Fruit fly (Drosophila melanogaster) Kc167 (cell line): Measurements from ENCODE around the gene CG33177.

ENCODE experiments used
- Myc ChIP-seq: fragments of >200 bp; optimal IDR thresholded peaks from 2 replicates; lab custom pipeline; 2017; ENCODE audit warnings: missing external identifiers
- Sin3A ChIP-seq: fragments of >200 bp; optimal IDR thresholded peaks from 2 replicates; lab custom pipeline; 2018; ENCODE audit warnings: missing external identifiers
- h ChIP-seq: fragments of >200 bp; optimal IDR thresholded peaks from 3 replicates; lab custom pipeline; 2018; ENCODE audit warnings: missing external identifiers
- insv ChIP-seq: fragments of >200 bp; optimal IDR thresholded peaks from 3 replicates; lab custom pipeline; 2018; ENCODE audit warnings: missing external identifiers
- psq ChIP-seq: fragments of >200 bp; optimal IDR thresholded peaks from 2 replicates; lab custom pipeline; 2017; ENCODE audit warnings: missing external identifiers
- ttk ChIP-seq: sonication (Bioruptor generic); optimal IDR thresholded peaks from 2 replicates; lab custom pipeline; 2017; ENCODE audit warnings: missing external identifiers

CG33177 gene

DNA sequence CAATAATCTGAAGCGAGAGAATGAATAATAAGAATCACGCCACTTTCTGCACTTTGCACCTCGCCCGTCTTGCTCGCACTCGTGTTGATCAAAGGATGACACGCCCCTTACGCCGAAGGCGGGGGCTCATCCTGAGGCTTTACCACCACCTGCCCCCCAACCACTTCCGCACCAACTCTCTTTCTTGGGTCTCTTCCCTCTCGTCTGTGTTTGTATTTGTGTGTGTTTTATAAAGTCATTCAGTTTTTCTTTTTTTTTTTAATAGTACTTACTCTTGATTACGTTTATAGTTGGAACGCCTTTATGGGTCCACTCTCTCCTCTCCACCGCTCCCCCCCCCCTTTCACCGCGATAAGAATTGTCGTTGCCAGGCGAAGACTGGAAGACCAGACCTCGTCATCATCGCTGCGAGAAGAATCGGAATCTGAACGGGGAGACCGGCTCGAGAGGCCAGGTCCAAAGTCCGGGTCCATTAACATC, 11.7 kb upstream of the CG33177 start:
- TF ChIP-seq h (no peak), Sin3A (no peak), Myc (no peak), psq (lab: Kevin White, UChicago) (no peak), insv (no peak), ttk (lab: Kevin White, UChicago) (no peak)

- TF ChIP-seq Myc = no peak
- no peak for TF ChIP-seq psq (lab: Kevin White, UChicago)
- no peak for TF ChIP-seq h
- TF ChIP-seq Sin3A = no peak
- TF ChIP-seq insv = no peak
- no peak for TF ChIP-seq ttk (lab: Kevin White, UChicago)
Observed at dm6 chrX:15070137-15070536, 11.0 kb upstream of the CG33177 start.

DNA sequence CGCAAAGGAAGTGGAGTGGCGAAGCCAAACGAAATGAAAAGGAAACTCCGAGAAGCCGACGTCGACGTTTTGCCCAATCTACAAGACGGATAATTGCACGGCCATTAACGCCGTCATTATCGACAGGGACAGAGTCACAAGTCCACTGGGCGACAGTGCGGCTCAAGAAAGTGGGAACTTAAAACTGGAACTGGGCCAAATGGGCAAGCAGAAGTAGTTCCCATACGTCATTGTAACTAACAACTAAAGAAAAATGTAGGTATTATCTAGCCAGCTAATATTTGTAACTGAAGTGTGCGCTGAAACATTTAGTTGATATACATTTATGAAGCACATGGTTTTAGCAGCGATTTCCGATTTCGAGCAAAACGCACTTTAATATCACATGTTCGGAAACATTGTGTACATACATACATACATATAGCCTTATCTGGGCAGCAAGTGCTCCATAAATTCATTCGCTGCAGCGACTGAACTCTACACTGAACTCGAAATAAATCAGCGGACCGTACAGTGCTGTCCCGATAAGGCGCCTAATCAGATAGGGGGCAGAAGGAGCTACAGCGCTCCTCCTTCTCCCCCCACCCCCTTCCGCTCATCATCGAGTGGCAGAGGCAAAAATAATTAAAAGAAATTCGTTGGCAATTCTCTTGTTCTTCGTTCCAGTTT, 10.2 kb upstream of the CG33177 start:
- TF ChIP-seq h (no peak), ttk (lab: Kevin White, UChicago) (no peak), psq (lab: Kevin White, UChicago) (no peak), Sin3A (no peak), insv (no peak), Myc (no peak)

DNA sequence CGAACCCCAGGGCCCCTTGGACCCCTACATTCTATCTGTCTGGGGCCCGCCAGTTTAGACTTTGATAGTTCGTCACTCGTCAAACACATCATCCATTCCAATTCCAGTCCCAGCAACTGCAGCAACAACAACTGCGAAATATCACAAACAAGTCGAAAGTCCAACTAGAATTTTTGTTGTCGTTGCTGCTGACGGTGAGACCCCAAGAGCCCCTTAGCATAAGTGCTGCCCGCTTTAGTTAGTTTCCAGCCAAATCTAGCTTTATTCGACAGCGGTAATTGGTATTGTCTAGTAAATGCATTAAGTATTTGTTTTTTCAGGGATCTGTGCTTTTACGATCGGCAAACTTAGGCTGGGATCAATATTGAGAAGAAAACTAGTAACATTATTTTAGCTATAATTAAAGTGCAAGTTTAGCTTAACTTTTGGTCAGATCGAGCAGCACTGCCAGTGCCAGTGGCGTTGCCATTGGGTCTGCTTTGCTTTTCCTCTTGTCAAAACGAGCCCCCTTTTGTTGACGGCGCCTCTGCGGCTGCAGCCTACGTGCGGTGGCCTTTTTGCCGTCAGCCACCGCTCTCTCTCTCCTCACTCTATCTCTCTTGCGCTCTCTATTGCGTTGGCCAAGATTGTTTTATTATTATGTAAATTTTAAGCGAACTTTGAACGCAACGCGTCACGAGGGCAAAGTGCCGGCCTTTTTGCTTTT, 6.4 kb upstream of the CG33177 start:
- TF ChIP-seq psq (lab: Kevin White, UChicago) = no peak
- TF ChIP-seq insv = no peak
- TF ChIP-seq Sin3A = no peak
- no peak for TF ChIP-seq h

DNA sequence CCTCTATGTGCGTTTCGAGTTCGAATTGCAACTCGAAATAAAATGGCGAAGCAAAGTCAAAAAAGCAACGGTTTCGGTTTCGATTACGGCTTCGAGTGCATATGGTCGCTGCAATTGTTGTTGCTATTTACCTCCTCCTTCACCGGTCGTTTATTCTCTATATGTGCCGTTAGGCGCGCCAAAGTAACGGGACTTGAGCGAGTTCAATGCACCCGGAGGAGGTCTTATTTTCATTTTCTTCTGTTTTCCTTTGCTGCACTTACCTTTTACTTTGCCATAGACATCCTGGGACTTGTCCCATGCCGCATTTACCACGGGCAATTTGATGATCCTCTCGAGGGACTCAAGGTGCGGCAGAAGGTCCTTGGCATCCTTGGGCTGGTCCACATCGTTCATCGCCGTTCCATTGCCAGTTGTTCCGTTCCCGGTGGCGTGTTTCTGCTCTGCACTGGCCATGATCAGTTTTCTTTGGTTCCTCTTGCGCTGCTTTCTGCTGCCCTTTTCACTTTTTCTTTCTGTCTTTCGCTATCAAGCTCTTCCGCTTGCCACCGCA, 5.6 kb upstream of the CG33177 start:
- TF ChIP-seq Sin3A (no peak), insv (no peak), psq (lab: Kevin White, UChicago) (no peak), h (no peak), ttk (lab: Kevin White, UChicago) (no peak), Myc (no peak)

DNA sequence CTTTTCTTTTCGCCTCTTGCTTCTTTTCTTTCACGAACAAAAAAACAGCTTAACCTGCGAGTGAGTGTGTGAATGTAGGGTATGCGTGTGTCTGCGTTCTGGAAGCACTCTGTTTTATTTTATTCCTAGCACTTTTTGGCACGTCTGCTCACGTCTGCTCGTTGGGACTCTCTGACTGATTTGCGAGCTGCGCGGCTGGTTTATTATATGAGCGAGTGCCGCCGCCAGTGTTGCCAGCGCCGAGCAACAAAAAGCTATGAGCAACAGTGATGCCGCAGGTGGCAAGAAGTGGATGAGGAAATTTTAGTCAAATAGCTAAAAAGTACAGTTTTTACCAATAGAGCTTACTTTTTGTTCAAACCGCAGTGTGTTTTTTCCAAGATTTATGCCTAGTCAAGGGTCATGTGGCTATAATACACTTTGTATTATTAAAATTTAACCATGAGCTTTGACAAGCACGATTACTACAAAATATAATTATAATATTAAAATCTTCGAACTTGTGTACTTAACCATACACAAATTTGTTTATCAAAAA, 5.1 kb upstream of the CG33177 start, which contains the start of gene Lsd-2:
Gene Lsd-2 (minus strand): TSS at position 183 of the 538 bp plus-strand sequence.
- TF ChIP-seq ttk (lab: Kevin White, UChicago) (no peak), psq (lab: Kevin White, UChicago) (no peak), insv (no peak), h (no peak), Sin3A (no peak), Myc (no peak)

DNA sequence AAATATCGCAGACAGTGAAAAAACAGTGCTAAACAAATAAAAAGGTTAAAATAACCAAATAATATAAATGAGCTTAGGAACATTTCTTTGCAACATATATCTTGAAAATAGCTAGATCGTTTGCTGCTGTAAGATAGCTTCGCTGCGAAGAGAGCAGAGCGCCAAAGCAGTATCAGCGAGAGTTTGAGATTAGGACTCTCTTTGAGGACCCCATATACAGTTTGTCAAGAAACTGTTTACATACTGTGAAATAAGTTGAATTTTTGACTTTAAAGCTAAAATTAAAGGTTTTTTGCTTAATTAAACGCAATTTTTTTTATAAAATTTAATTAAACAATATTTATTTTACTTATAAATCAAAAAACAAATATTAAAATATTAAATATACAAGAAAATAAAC, 4.6 kb upstream of the CG33177 start:
- TF ChIP-seq h (no peak), Sin3A (no peak)

DNA sequence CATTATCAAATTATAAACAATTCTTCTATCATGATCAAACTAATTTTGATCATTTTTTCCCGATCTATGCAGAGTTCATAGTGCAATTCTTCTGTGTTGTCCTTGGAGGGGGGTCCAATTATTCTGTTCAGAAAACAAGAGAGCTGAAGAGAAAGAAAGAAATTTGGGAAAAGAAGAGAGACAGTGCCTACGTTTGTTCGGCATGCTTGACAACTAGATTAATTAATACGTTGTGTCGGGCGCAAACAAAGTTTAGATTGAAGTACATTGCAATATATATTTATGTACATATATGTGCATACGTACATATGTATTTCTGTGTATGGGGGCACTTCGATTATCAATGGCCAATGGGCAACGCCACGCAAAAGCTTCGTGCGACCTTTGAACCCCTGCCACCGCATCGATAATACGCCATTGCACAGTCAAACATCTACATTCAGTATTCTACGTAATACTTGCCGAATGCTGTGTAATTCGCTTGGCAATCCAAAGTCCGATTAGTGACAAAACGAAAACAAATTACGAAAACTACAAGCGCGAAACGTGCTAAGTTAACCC, 3.5 kb upstream of the CG33177 start:
- TF ChIP-seq psq (lab: Kevin White, UChicago) (no peak), h (no peak), ttk (lab: Kevin White, UChicago) (no peak)

DNA sequence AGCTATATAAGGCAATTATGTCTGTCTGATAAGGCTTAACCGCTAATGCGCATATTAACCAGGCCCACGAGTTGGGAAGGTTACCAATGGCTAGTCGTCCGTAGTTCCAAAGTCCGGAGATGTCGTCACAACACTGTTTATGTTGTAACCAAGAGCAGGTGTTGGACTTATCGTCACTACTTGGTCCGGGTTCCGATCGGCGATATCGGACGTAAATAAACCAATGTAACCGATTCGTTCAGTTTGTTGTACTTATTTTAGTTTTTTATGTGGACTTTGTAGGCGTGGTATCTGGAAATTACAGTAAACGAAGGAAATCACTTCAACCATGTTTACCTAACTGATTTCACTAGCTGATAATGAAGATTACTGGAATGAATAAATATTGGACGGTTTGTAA, 2.8 kb upstream of the CG33177 start:
- TF ChIP-seq h (no peak), insv (no peak), Sin3A (no peak), Myc (no peak), psq (lab: Kevin White, UChicago) (no peak), ttk (lab: Kevin White, UChicago) (no peak)

- TF ChIP-seq Sin3A (no peak), psq (lab: Kevin White, UChicago) (no peak), insv (no peak)
Observed at dm6 chrX:15079163-15079809, 1.9 kb upstream of the CG33177 start.

DNA sequence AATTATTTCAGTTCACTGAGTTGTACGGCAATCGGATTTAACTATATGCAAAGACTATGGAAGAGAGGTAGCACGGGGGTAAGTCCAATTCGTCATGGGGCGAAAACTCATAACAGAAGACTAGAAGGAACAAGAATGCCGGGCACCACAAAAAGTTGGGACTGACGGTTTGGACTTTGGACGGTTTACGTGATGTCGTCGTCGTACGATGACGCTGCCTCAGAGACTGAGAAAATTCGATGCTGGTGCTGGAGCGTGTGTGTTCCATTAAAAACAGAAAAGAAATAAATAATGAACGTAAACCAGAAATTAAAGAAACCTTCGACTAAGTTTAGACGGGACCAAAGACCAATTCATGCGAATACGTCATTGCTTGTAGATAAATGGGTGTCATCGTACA, 1.2 kb upstream of the CG33177 start:
- TF ChIP-seq ttk (lab: Kevin White, UChicago) (no peak), insv (no peak), h (no peak), Sin3A (no peak)

dm6 chrX:15082681-15083080, 1.5 kb downstream of the CG33177 start, which contains the start of gene CG33178:
CG33178 (plus strand) TSS chrX:15082827.
- TF ChIP-seq ttk (lab: Kevin White, UChicago) (no peak), insv (no peak), h (no peak), Myc (no peak), Sin3A (no peak), psq (lab: Kevin White, UChicago) (no peak)

DNA sequence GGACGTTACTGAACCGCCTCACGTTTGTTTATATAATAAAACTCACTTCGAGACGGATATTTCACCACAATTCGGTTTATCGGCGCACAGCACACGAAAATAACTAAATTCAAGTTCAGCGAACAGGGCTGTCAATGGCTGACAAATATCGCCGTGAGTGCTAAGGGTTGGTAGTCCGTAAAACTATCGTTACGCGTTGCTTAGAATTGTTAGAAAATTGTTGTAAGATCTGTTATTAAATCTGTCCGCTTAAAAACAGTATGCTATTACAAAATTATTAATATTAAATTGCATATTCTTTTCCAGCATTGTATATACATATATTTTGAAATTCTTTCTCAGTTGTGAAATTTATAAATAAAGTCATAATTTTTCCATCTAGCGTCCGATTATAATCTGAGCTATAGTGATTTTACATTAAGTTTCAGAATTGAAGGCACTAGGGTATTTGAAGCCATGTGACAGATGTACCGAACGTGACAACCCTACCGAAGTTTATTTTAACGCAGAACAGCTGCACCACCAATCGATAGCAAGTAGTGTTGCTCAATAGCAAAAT, 3.5 kb downstream of the CG33177 start, which contains the start of gene Cox17:
Gene Cox17 (minus strand): TSS at position 120 of the 559 bp plus-strand sequence.
- TF ChIP-seq h (no peak), Sin3A (no peak), insv (no peak), psq (lab: Kevin White, UChicago) (no peak), Myc (no peak), ttk (lab: Kevin White, UChicago) (no peak)
